Fruit fly (Drosophila melanogaster): Measurements from ENCODE around the gene CG10598.

DNA sequence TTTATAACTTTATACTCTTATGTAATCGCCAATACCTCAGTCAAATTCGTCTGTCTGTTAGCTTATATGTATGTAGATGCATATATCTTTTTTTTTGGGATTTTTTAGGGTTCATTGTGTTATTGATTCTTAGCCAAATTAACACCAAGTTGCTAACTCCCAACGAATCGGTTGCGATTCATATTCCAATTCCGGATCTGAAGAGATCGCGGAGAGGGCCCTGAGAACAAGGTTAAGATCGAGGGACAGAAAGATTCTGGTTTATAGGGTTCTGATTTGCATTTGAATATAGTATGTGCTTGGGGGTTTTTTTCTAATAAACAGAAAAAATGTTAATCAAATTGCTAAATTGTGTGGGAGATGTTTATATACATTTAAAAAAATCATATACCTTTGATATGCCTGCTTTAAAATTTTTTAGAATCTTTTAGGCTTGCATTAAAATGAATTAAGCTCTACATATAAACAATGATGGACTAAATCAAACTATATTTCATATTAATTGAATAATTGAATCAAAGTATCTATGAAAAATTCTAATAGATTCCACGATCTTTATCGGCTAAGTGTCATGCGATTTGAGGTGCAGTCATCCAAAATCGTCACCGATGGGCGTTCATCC, 18.7 kb downstream of the CG10598 start, which contains the start of gene CG32563:
- TF ChIP-seq bab1 (GFP tag; optimal IDR thresholded peaks at IDR 0.05) (no peak), CG1620 (GFP tag; optimal IDR thresholded peaks at IDR 0.05) (no peak), cic (GFP tag; optimal IDR thresholded peaks at IDR 0.05) (no peak), toe (GFP tag; optimal IDR thresholded peaks at IDR 0.05) (no peak), cnc (optimal IDR thresholded peaks at IDR 0.05) (no peak), Crg-1 (GFP tag; optimal IDR thresholded peaks at IDR 0.05) (no peak), CG7101 (tag; optimal IDR thresholded peaks at IDR 0.05) (no peak), CG33017 (tag; optimal IDR thresholded peaks at IDR 0.05) (no peak), Clk (GFP tag; optimal IDR thresholded peaks at IDR 0.05) (no peak), CG5204 (GFP tag; optimal IDR thresholded peaks at IDR 0.05) (no peak), kay (GFP tag; ENCODE audit: borderline replicate concordance) (no peak), pad (GFP tag; optimal IDR thresholded peaks at IDR 0.05) (no peak), Hr96 (GFP tag; optimal IDR thresholded peaks at IDR 0.05) (no peak)

Data from whole organism, adult.